Worm (Caenorhabditis elegans): Measurements from ENCODE around the gene F10C1.23.
A peak's percentile ranks its signal among the peaks of the same experiment; 100 is the strongest.

Gene F10C1.23

ce11 chrII:5781935-5782921 lies 24.4 kb downstream of the F10C1.23 start, which contains the start of gene K05F1.6 (continued):
- TF ChIP-seq F22D6.2 (tag; optimal IDR thresholded peaks at IDR 0.05) (no peak), nfya-2 (GFP tag; IDR thresholded peaks at IDR 0.05) (0 out of 2 replicates have a peak, but pooled peaks have one; percentile 23), pha-4 (tag; optimal IDR thresholded peaks at IDR 0.05) (no peak), ceh-27 (GFP tag; optimal IDR thresholded peaks at IDR 0.05) (peak; percentile 44), tlf-1 (GFP tag; optimal IDR thresholded peaks at IDR 0.05) (peak; percentile 23), hsf-1 (GFP tag; IDR thresholded peaks at IDR 0.05) (peak; percentile 44; the same call in 1 of the 2 replicates), snpc-3.4 (tag; optimal IDR thresholded peaks at IDR 0.05) (peak; percentile 84), K12H6.12 (tag; optimal IDR thresholded peaks at IDR 0.05) (peak; percentile 69), unc-62 (GFP tag; optimal IDR thresholded peaks at IDR 0.05) (no peak), hrde-1 (tag; optimal IDR thresholded peaks at IDR 0.05; ENCODE audit: borderline replicate concordance) (peak; percentile 90), F55B11.4 (tag; optimal IDR thresholded peaks at IDR 0.05; ENCODE audit: borderline replicate concordance, insufficient read depth) (no peak), lir-1 (GFP tag; conservative IDR thresholded peaks at IDR 0.05) (0 out of 2 replicates have a peak, but pooled peaks have one; percentile 12), nfya-1 (tag; optimal IDR thresholded peaks at IDR 0.05; ENCODE audit: borderline replicate concordance, insufficient read depth) (no peak), zfh-2 (GFP tag; conservative IDR thresholded peaks at IDR 0.05) (no peak; the same call in 1 of the 2 replicates)

DNA sequence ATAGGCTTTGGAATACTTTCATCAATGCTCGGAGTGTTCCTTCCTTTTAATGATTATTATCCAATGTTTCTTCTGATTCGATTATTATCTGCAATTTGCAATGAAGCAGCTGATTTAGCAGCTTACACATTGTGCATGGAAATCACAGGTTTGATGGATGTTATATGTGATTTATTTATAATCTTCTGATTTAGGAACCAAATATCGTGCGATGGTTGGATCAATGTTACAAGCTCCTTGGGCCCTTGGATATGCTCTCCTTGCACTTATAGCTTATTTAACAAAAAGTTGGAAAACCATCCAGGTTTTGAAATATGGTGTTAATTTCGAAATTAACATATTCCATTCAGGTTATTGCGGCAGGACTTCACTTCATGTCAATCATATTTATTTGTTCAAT lies 27.7 kb downstream of the F10C1.23 start:
- TF ChIP-seq hsf-1 (GFP tag; IDR thresholded peaks at IDR 0.05) (no peak), sea-2 (GFP tag; IDR thresholded peaks at IDR 0.05) (no peak), madf-3 (GFP tag; IDR thresholded peaks at IDR 0.05) (no peak), F55B11.4 (tag; optimal IDR thresholded peaks at IDR 0.05; ENCODE audit: borderline replicate concordance, insufficient read depth) (no peak), efl-1 (GFP tag; optimal IDR thresholded peaks at IDR 0.05) (no peak), F23B12.7 (tag; optimal IDR thresholded peaks at IDR 0.05; ENCODE audit: insufficient read depth) (no peak), F49E8.2 (tag; optimal IDR thresholded peaks at IDR 0.05; ENCODE audit: insufficient read depth) (no peak), hmg-20 (GFP tag; IDR thresholded peaks at IDR 0.05) (no peak), snpc-4 (GFP tag; optimal IDR thresholded peaks at IDR 0.05) (no peak), snpc-4 (tag; optimal IDR thresholded peaks at IDR 0.05) (no peak), ztf-25 (GFP tag; IDR thresholded peaks at IDR 0.05) (no peak), rcor-1 (GFP tag; IDR thresholded peaks at IDR 0.05) (no peak), lsy-27 (tag; optimal IDR thresholded peaks at IDR 0.05; ENCODE audit: borderline replicate concordance, insufficient read depth) (no peak), lin-54 (GFP tag; optimal IDR thresholded peaks at IDR 0.05) (no peak), egrh-3 (GFP tag; IDR thresholded peaks at IDR 0.05) (no peak), T26A5.8 (tag; optimal IDR thresholded peaks at IDR 0.05) (no peak), ceh-91 (GFP tag; IDR thresholded peaks at IDR 0.05) (no peak), ZK185.1 (tag; optimal IDR thresholded peaks at IDR 0.05; ENCODE audit: poor library complexity, severe bottlenecking) (no peak), lin-35 (GFP tag; optimal IDR thresholded peaks at IDR 0.05) (no peak), cebp-2 (GFP tag; IDR thresholded peaks at IDR 0.05) (no peak), tbp1 (GFP tag; optimal IDR thresholded peaks at IDR 0.05) (no peak)

ce11 chrII:5788815-5789214 lies 31.0 kb downstream of the F10C1.23 start, which contains the start of gene K05F1.13:
TSS of gene K05F1.13 (plus strand) at chrII:5789115.
- no peak for TF ChIP-seq ceh-40 (GFP tag; IDR thresholded peaks at IDR 0.05)
- no peak for TF ChIP-seq ztf-28 (GFP tag; IDR thresholded peaks at IDR 0.05)
- no peak for TF ChIP-seq nfya-1 (tag; optimal IDR thresholded peaks at IDR 0.05; ENCODE audit: borderline replicate concordance, insufficient read depth)
- no peak for TF ChIP-seq F37B4.10 (GFP tag; IDR thresholded peaks at IDR 0.05)
- no peak for TF ChIP-seq egl-18 (GFP tag; IDR thresholded peaks at IDR 0.05)
- TF ChIP-seq dpl-1 (GFP tag; optimal IDR thresholded peaks at IDR 0.05): no peak
- TF ChIP-seq hrde-1 (tag; optimal IDR thresholded peaks at IDR 0.05; ENCODE audit: borderline replicate concordance): no peak
- TF ChIP-seq fkh-3 (tag; optimal IDR thresholded peaks at IDR 0.05): no peak
- TF ChIP-seq F10E7.11 (tag; optimal IDR thresholded peaks at IDR 0.05): no peak
- no peak for TF ChIP-seq attf-3 (GFP tag; conservative IDR thresholded peaks at IDR 0.05)
- no peak for TF ChIP-seq F52B5.7 (tag; optimal IDR thresholded peaks at IDR 0.05)
- no peak for TF ChIP-seq lsy-27 (tag; optimal IDR thresholded peaks at IDR 0.05; ENCODE audit: borderline replicate concordance, insufficient read depth)

All from whole organism, young adult.